Worm (Caenorhabditis elegans) whole organism, mixed stage, embryonic: ENCODE results near the gene tsr-1.

Source experiments
- ces-1 ChIP-seq: fragments of 150-350 bp; optimal IDR thresholded peaks from 2 replicates; lab custom pipeline; 2014; ENCODE audit warnings: missing biosample characterization, missing genetic modification reagents, missing genetic modification characterization
- elt-3 ChIP-seq: fragments of 150-350 bp; optimal IDR thresholded peaks from 2 replicates; lab custom pipeline; 2014; ENCODE audit warnings: missing biosample characterization, missing genetic modification characterization
- mab-5 ChIP-seq: fragments of 150-350 bp; optimal IDR thresholded peaks from 2 replicates; lab custom pipeline; 2014; ENCODE audit warnings: missing biosample characterization, missing genetic modification characterization
- mls-2 ChIP-seq: sonication (generic microtip); optimal IDR thresholded peaks from 2 replicates; lab custom pipeline; 2016; ENCODE audit warnings: mild to moderate bottlenecking, missing genetic modification characterization, moderate library complexity, missing compliant biosample characterization
- nhr-12 ChIP-seq: fragments of 150-350 bp; optimal IDR thresholded peaks from 2 replicates; lab custom pipeline; 2014; ENCODE audit warnings: missing biosample characterization, missing genetic modification characterization
- nhr-237 ChIP-seq: fragments of 150-350 bp; optimal IDR thresholded peaks from 2 replicates; lab custom pipeline; 2014; ENCODE audit warnings: missing biosample characterization, missing genetic modification characterization
- nhr-76 ChIP-seq: sonication (generic microtip); optimal IDR thresholded peaks from 2 replicates; lab custom pipeline; 2017; ENCODE audit warnings: missing biosample characterization, missing genetic modification characterization
- pha-4 ChIP-seq: fragments of 150-350 bp; optimal IDR thresholded peaks from 2 replicates; lab custom pipeline; 2018; ENCODE audit warnings: missing biosample characterization, missing genetic modification reagents, missing genetic modification characterization
- sptf-1 ChIP-seq: sonication (generic microtip); optimal IDR thresholded peaks from 2 replicates; lab custom pipeline; 2017; ENCODE audit warnings: mild to moderate bottlenecking, missing genetic modification characterization, moderate library complexity, missing compliant biosample characterization
- unc-39 ChIP-seq: fragments of 150-350 bp; optimal IDR thresholded peaks from 2 replicates; lab custom pipeline; 2014; ENCODE audit warnings: missing biosample characterization, missing genetic modification characterization
- unc-62 ChIP-seq: fragments of 150-350 bp; optimal IDR thresholded peaks from 2 replicates; lab custom pipeline; 2014; ENCODE audit warnings: missing biosample characterization, missing genetic modification reagents, missing genetic modification characterization

DNA sequence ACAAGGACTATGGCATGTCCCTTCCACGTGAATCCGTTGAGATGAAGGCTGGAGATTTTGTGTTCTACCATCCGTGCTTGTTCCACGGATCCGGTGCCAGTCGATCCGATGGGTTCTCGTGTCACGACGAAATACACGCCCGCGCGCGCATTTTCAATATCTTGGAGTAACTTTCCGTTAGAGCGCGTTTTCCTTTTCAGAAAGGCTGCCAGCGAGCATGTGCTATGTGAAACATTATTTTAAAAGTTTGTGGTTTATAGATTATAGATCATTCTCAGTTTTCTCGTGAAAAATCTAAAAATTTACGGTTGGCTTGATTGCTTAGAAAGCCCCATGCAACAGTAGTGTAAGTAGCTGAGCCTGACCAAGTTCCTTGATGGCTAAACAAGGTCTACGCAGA is 54.3 kb downstream of the tsr-1 start, which contains the start of gene fbxc-20:
- TF ChIP-seq pha-4 (tag; lab: Kevin White, UChicago) = no peak
- no peak for TF ChIP-seq nhr-237 (tag; lab: Kevin White, UChicago)
- TF ChIP-seq mls-2 (tag; lab: Kevin White, UChicago) = no peak
- TF ChIP-seq unc-62 = no peak
- TF ChIP-seq elt-3 (tag; lab: Kevin White, UChicago) = no peak
- no peak for TF ChIP-seq nhr-76 (tag; lab: Kevin White, UChicago)
- TF ChIP-seq unc-39 = no peak
- no peak for TF ChIP-seq mab-5 (tag; lab: Kevin White, UChicago)
- TF ChIP-seq sptf-1 (tag; lab: Kevin White, UChicago) = no peak
- TF ChIP-seq nhr-12 (tag; lab: Kevin White, UChicago) = no peak
- no peak for TF ChIP-seq ces-1 (GFP tag; lab: Kevin White, UChicago)
